Worm (Caenorhabditis elegans) whole organism, mixed stage, embryonic: ENCODE results near the gene ZK666.1.
A peak's percentile ranks its signal among the peaks of the same experiment; 100 is the strongest.
"Not testable (repeated sequence)": the region's sequence is repeated elsewhere in the genome, so short reads cannot be mapped to it uniquely, and the experiment has no call there.

ENCODE experiments used
- M03D4.4 ChIP-seq: sonication (generic microtip); optimal IDR thresholded peaks from 2 replicates; lab custom pipeline; 2017; ENCODE audit warnings: mild to moderate bottlenecking, missing genetic modification characterization, missing compliant biosample characterization
- bed-3 ChIP-seq: fragments of 200-800 bp; sonication (Bioruptor generic); optimal IDR thresholded peaks from 3 replicates; lab custom pipeline; 2018; ENCODE audit warnings: mild to moderate bottlenecking, missing genetic modification characterization, moderate library complexity, missing compliant biosample characterization
- blmp-1 ChIP-seq: fragments of 150-350 bp; optimal IDR thresholded peaks from 2 replicates; lab custom pipeline; 2014; ENCODE audit warnings: missing biosample characterization, missing genetic modification characterization
- ceh-39 ChIP-seq: fragments of 150-350 bp; optimal IDR thresholded peaks from 2 replicates; lab custom pipeline; 2014; ENCODE audit warnings: missing biosample characterization, missing genetic modification characterization
- ceh-43 ChIP-seq: fragments of 200-800 bp; sonication (Bioruptor generic); optimal IDR thresholded peaks from 2 replicates; lab custom pipeline; 2018; ENCODE audit warnings: mild to moderate bottlenecking, missing genetic modification characterization, moderate library complexity, missing compliant biosample characterization
- ceh-83 ChIP-seq: fragments of 200-800 bp; sonication (Bioruptor generic); optimal IDR thresholded peaks from 2 replicates; lab custom pipeline; 2018; ENCODE audit warnings: mild to moderate bottlenecking, missing genetic modification characterization, missing compliant biosample characterization
- ces-1 ChIP-seq: fragments of 150-350 bp; optimal IDR thresholded peaks from 2 replicates; lab custom pipeline; 2014; ENCODE audit warnings: missing biosample characterization, missing genetic modification reagents, missing genetic modification characterization
- cnd-1 ChIP-seq: fragments of 200-800 bp; sonication (Bioruptor generic); optimal IDR thresholded peaks from 2 replicates; lab custom pipeline; 2018; ENCODE audit warnings: mild to moderate bottlenecking, missing genetic modification characterization, missing compliant biosample characterization
- drap-1 ChIP-seq: fragments of 200-800 bp; sonication (Bioruptor generic); optimal IDR thresholded peaks from 3 replicates; lab custom pipeline; 2018; ENCODE audit warnings: mild to moderate bottlenecking, missing genetic modification characterization, missing compliant biosample characterization
- elt-1 ChIP-seq: sonication (generic microtip); optimal IDR thresholded peaks from 2 replicates; lab custom pipeline; 2017; ENCODE audit warnings: missing genetic modification characterization, mild to moderate bottlenecking, missing compliant biosample characterization, antibody characterized with exemption, moderate library complexity, borderline replicate concordance; ENCODE audit not compliant: insufficient read depth
- elt-3 ChIP-seq: fragments of 150-350 bp; optimal IDR thresholded peaks from 2 replicates; lab custom pipeline; 2014; ENCODE audit warnings: missing biosample characterization, missing genetic modification characterization
- flh-1 ChIP-seq: fragments of 200-800 bp; sonication (Bioruptor generic); optimal IDR thresholded peaks from 2 replicates; lab custom pipeline; 2018; ENCODE audit warnings: mild to moderate bottlenecking, missing genetic modification characterization, moderate library complexity, missing compliant biosample characterization
- ham-2 ChIP-seq: fragments of 200-800 bp; sonication (Bioruptor generic); optimal IDR thresholded peaks from 2 replicates; lab custom pipeline; 2018; ENCODE audit warnings: mild to moderate bottlenecking, missing genetic modification characterization, missing compliant biosample characterization
- hlh-1 ChIP-seq: fragments of 150-350 bp; optimal IDR thresholded peaks from 2 replicates; lab custom pipeline; 2014; ENCODE audit warnings: missing biosample characterization, missing genetic modification reagents, missing genetic modification characterization
- lin-13 ChIP-seq: fragments of 150-350 bp; optimal IDR thresholded peaks from 2 replicates; lab custom pipeline; 2014; ENCODE audit warnings: missing biosample characterization, missing genetic modification characterization
- lin-32 ChIP-seq: fragments of 200-800 bp; sonication (Bioruptor generic); optimal IDR thresholded peaks from 2 replicates; lab custom pipeline; 2018; ENCODE audit warnings: mild to moderate bottlenecking, missing genetic modification characterization, missing compliant biosample characterization
- lsy-2 ChIP-seq: fragments of 150-350 bp; optimal IDR thresholded peaks from 2 replicates; lab custom pipeline; 2014; ENCODE audit warnings: missing biosample characterization, missing genetic modification characterization
- mab-5 ChIP-seq: fragments of 150-350 bp; optimal IDR thresholded peaks from 2 replicates; lab custom pipeline; 2014; ENCODE audit warnings: missing biosample characterization, missing genetic modification characterization
- mep-1 ChIP-seq: fragments of 150-350 bp; optimal IDR thresholded peaks from 2 replicates; lab custom pipeline; 2017; ENCODE audit warnings: missing biosample characterization, missing genetic modification reagents, missing genetic modification characterization, inconsistent platforms
- mls-2 ChIP-seq: sonication (generic microtip); optimal IDR thresholded peaks from 2 replicates; lab custom pipeline; 2016; ENCODE audit warnings: mild to moderate bottlenecking, missing genetic modification characterization, moderate library complexity, missing compliant biosample characterization
- nhr-12 ChIP-seq: fragments of 150-350 bp; optimal IDR thresholded peaks from 2 replicates; lab custom pipeline; 2014; ENCODE audit warnings: missing biosample characterization, missing genetic modification characterization
- nhr-2 ChIP-seq: fragments of 150-350 bp; optimal IDR thresholded peaks from 2 replicates; lab custom pipeline; 2014; ENCODE audit warnings: missing biosample characterization, missing genetic modification characterization
- nhr-28 ChIP-seq: fragments of 150-350 bp; optimal IDR thresholded peaks from 2 replicates; lab custom pipeline; 2014; ENCODE audit warnings: missing biosample characterization, missing genetic modification characterization
- nhr-76 ChIP-seq: sonication (generic microtip); optimal IDR thresholded peaks from 2 replicates; lab custom pipeline; 2017; ENCODE audit warnings: missing biosample characterization, missing genetic modification characterization
- pha-4 ChIP-seq: fragments of 150-350 bp; optimal IDR thresholded peaks from 2 replicates; lab custom pipeline; 2018; ENCODE audit warnings: missing biosample characterization, missing genetic modification reagents, missing genetic modification characterization
- sem-2 ChIP-seq: fragments of 200-800 bp; sonication (Bioruptor generic); optimal IDR thresholded peaks from 2 replicates; lab custom pipeline; 2018; ENCODE audit warnings: mild to moderate bottlenecking, missing genetic modification characterization, missing compliant biosample characterization
- tbx-8 ChIP-seq: fragments of 200-800 bp; sonication (Bioruptor generic); optimal IDR thresholded peaks from 2 replicates; lab custom pipeline; 2018; ENCODE audit warnings: mild to moderate bottlenecking, missing genetic modification characterization, moderate library complexity, missing compliant biosample characterization
- unc-120 ChIP-seq: sonication (generic microtip); optimal IDR thresholded peaks from 2 replicates; lab custom pipeline; 2017; ENCODE audit warnings: missing genetic modification characterization, missing compliant biosample characterization; ENCODE audit not compliant: poor library complexity, severe bottlenecking
- unc-39 ChIP-seq: fragments of 150-350 bp; optimal IDR thresholded peaks from 2 replicates; lab custom pipeline; 2014; ENCODE audit warnings: missing biosample characterization, missing genetic modification characterization
- unc-62 ChIP-seq: fragments of 150-350 bp; optimal IDR thresholded peaks from 2 replicates; lab custom pipeline; 2014; ENCODE audit warnings: missing biosample characterization, missing genetic modification reagents, missing genetic modification characterization
- zip-8 ChIP-seq: fragments of 150-350 bp; optimal IDR thresholded peaks from 2 replicates; lab custom pipeline; 2014; ENCODE audit warnings: missing biosample characterization, missing genetic modification characterization
- ztf-11 ChIP-seq: fragments of 150-350 bp; optimal IDR thresholded peaks from 2 replicates; lab custom pipeline; 2014; ENCODE audit warnings: missing biosample characterization, missing genetic modification characterization

The ZK666.1 gene

ce11 chrII:10501578-10501977, 30.4 kb upstream of the ZK666.1 start:
- TF ChIP-seq elt-1 (tag; lab: Kevin White, UChicago) (peak; percentile 65), ceh-39 (tag; lab: Kevin White, UChicago) (no peak), pha-4 (tag; lab: Kevin White, UChicago) (no peak), ham-2 (GFP tag; lab: Kevin White, UChicago) (peak; percentile 27), flh-1 (GFP tag; lab: Kevin White, UChicago) (no peak), drap-1 (GFP tag; lab: Kevin White, UChicago) (no peak), elt-3 (tag; lab: Kevin White, UChicago) (no peak), mep-1 (tag; lab: Kevin White, UChicago) (no peak), ceh-43 (GFP tag; lab: Kevin White, UChicago) (no peak), unc-62 (peak; percentile 57), nhr-76 (tag; lab: Kevin White, UChicago) (no peak), zip-8 (tag; lab: Kevin White, UChicago) (no peak), ceh-83 (GFP tag; lab: Kevin White, UChicago) (no peak), ztf-11 (tag; lab: Kevin White, UChicago) (no peak), mls-2 (no peak), blmp-1 (peak; percentile 3), mab-5 (tag; lab: Kevin White, UChicago) (no peak), sem-2 (no peak), nhr-2 (tag; lab: Kevin White, UChicago) (no peak), ces-1 (peak; percentile 37), lsy-2 (tag; lab: Kevin White, UChicago) (no peak), lin-13 (tag; lab: Kevin White, UChicago) (no peak), lin-32 (GFP tag; lab: Kevin White, UChicago) (no peak), unc-39 (no peak), cnd-1 (tag; lab: Kevin White, UChicago) (no peak)

ce11 chrII:10500674-10501073, 29.5 kb upstream of the ZK666.1 start:
- TF ChIP-seq flh-1 (GFP tag; lab: Kevin White, UChicago) (no peak), lsy-2 (tag; lab: Kevin White, UChicago) (no peak), bed-3 (GFP tag; lab: Kevin White, UChicago) (no peak), ceh-39 (tag; lab: Kevin White, UChicago) (no peak), unc-39 (no peak), nhr-76 (tag; lab: Kevin White, UChicago) (no peak), hlh-1 (tag; lab: Kevin White, UChicago) (no peak), mab-5 (tag; lab: Kevin White, UChicago) (no peak), lin-13 (tag; lab: Kevin White, UChicago) (no peak), nhr-28 (tag; lab: Kevin White, UChicago) (no peak), tbx-8 (no peak), nhr-12 (tag; lab: Kevin White, UChicago) (no peak), drap-1 (GFP tag; lab: Kevin White, UChicago) (no peak), unc-120 (tag; lab: Kevin White, UChicago) (no peak), ces-1 (no peak), ceh-83 (GFP tag; lab: Kevin White, UChicago) (no peak), mep-1 (tag; lab: Kevin White, UChicago) (no peak), ham-2 (GFP tag; lab: Kevin White, UChicago) (no peak), sem-2 (no peak)

ce11 chrII:10495912-10496311, 24.8 kb upstream of the ZK666.1 start, which contains the start of gene ZK666.12:
TSS of gene ZK666.12 (plus strand) at chrII:10496212.
- no peak for TF ChIP-seq M03D4.4 (tag; lab: Kevin White, UChicago)

- no peak for TF ChIP-seq zip-8 (tag; lab: Kevin White, UChicago)
- no peak for TF ChIP-seq ham-2 (GFP tag; lab: Kevin White, UChicago)
- no peak for TF ChIP-seq blmp-1
These were observed 23.3 kb upstream of the ZK666.1 start, which contains the start of gene ZK666.14 for ce11 chrII:10494467-10494866. TSS of gene ZK666.14 (plus strand) at chrII:10494767.

- not testable (repeated sequence) for TF ChIP-seq M03D4.4 (tag; lab: Kevin White, UChicago); ceh-83 (GFP tag; lab: Kevin White, UChicago); nhr-12 (tag; lab: Kevin White, UChicago)
These were observed 21.9 kb upstream of the ZK666.1 start, which contains the start of gene ZK666.8 for ce11 chrII:10493034-10493433. TSS of gene ZK666.8 (minus strand) at chrII:10493134.
